Fruit fly (Drosophila melanogaster) whole organism, embryonic: ENCODE measurements around the gene CG31495.

Source experiments
- Adf1 ChIP-seq: fragments of 200-800 bp; sonication (Bioruptor generic); IDR thresholded peaks from 2 replicates; pipeline ENCODE4 v1.3.6; 2022; ENCODE audit warnings: missing biosample characterization, missing genetic modification characterization
- Atf-2 ChIP-seq: fragments of 200-800 bp; sonication (Bioruptor generic); optimal IDR thresholded peaks from 2 replicates; lab custom pipeline; 2016; ENCODE audit warnings: missing biosample characterization, missing genetic modification characterization
- Bdp1 ChIP-seq: fragments of 200-800 bp; sonication (Bioruptor generic); optimal IDR thresholded peaks from 3 replicates; lab custom pipeline; 2016; ENCODE audit warnings: missing biosample characterization, missing genetic modification characterization
- CG10366 ChIP-seq: fragments of 200-800 bp; sonication (Bioruptor generic); IDR thresholded peaks from 2 replicates; pipeline ENCODE4 v1.3.6; 2022; ENCODE audit warnings: missing biosample characterization, missing genetic modification characterization
- CG10654 ChIP-seq: fragments of 200-800 bp; sonication (Bioruptor generic); optimal IDR thresholded peaks from 2 replicates; lab custom pipeline; 2016; ENCODE audit warnings: missing biosample characterization, missing genetic modification characterization
- CG12219 ChIP-seq: fragments of 200-800 bp; sonication (Bioruptor generic); optimal IDR thresholded peaks from 3 replicates; lab custom pipeline; 2018; ENCODE audit warnings: missing biosample characterization, mild to moderate bottlenecking, missing genetic modification characterization
- CG12236 ChIP-seq: fragments of 200-800 bp; sonication (Bioruptor generic); optimal IDR thresholded peaks from 2 replicates; lab custom pipeline; 2016; ENCODE audit warnings: missing biosample characterization, missing genetic modification characterization
- CG12769 ChIP-seq: fragments of 200-800 bp; sonication (Bioruptor generic); optimal IDR thresholded peaks from 2 replicates; lab custom pipeline; 2019; ENCODE audit warnings: missing biosample characterization, mild to moderate bottlenecking, missing genetic modification characterization, moderate library complexity
- CG14667 ChIP-seq: fragments of 200-800 bp; sonication (Bioruptor generic); IDR thresholded peaks from 2 replicates; pipeline ENCODE4 v1.3.6; 2022; ENCODE audit warnings: missing biosample characterization, missing genetic modification characterization
- CG15011 ChIP-seq: fragments of 200-800 bp; sonication (Bioruptor generic); optimal IDR thresholded peaks from 3 replicates; lab custom pipeline; 2018; ENCODE audit warnings: missing biosample characterization, mild to moderate bottlenecking, missing genetic modification characterization
- CG17802 ChIP-seq: fragments of 200-800 bp; sonication (Bioruptor generic); optimal IDR thresholded peaks from 2 replicates; lab custom pipeline; 2018; ENCODE audit warnings: missing biosample characterization, mild to moderate bottlenecking, missing genetic modification characterization, moderate library complexity
- CG2116 ChIP-seq: fragments of 200-800 bp; sonication (Bioruptor generic); optimal IDR thresholded peaks from 3 replicates; lab custom pipeline; 2018; ENCODE audit warnings: missing biosample characterization, mild to moderate bottlenecking, missing genetic modification characterization
- CG30020 ChIP-seq: fragments of 200-800 bp; optimal IDR thresholded peaks from 2 replicates; lab custom pipeline; 2019; ENCODE audit warnings: missing biosample characterization, mild to moderate bottlenecking, missing genetic modification characterization, moderate library complexity
- CG3163 ChIP-seq: fragments of 200-800 bp; sonication (Bioruptor generic); optimal IDR thresholded peaks from 3 replicates; lab custom pipeline; 2016; ENCODE audit warnings: missing biosample characterization, missing genetic modification characterization
- CG32767 ChIP-seq: fragments of 200-800 bp; sonication (Bioruptor generic); IDR thresholded peaks from 2 replicates; pipeline ENCODE4 v1.3.6; 2022; ENCODE audit warnings: missing biosample characterization, missing genetic modification characterization
- CG32772 ChIP-seq: fragments of 200-800 bp; sonication (Bioruptor generic); IDR thresholded peaks from 2 replicates; pipeline ENCODE4 v1.3.6; 2022; ENCODE audit warnings: missing biosample characterization, missing genetic modification characterization
- CG34224 ChIP-seq: fragments of 200-800 bp; sonication (Bioruptor generic); IDR thresholded peaks from 3 replicates; pipeline ENCODE4 v1.3.6; 2022; ENCODE audit warnings: missing biosample characterization, missing genetic modification characterization; ENCODE audit not compliant: partially characterized antibody
- CG34376 ChIP-seq: fragments of 200-800 bp; sonication (Bioruptor generic); optimal IDR thresholded peaks from 2 replicates; lab custom pipeline; 2018; ENCODE audit warnings: missing biosample characterization, mild to moderate bottlenecking, missing genetic modification characterization
- CG4360 ChIP-seq: fragments of 200-800 bp; sonication (Bioruptor generic); IDR thresholded peaks from 2 replicates; pipeline ENCODE4 v1.3.6; 2022; ENCODE audit warnings: missing biosample characterization, missing genetic modification characterization
- CG7271 ChIP-seq: fragments of 200-800 bp; sonication (Bioruptor generic); optimal IDR thresholded peaks from 2 replicates; lab custom pipeline; 2018; ENCODE audit warnings: missing biosample characterization, mild to moderate bottlenecking, missing genetic modification characterization, moderate library complexity
- CG7372 ChIP-seq: fragments of 200-800 bp; sonication (Bioruptor generic); IDR thresholded peaks from 2 replicates; pipeline ENCODE4 v1.3.6; 2022; ENCODE audit warnings: missing biosample characterization, missing genetic modification characterization
- CG7745 ChIP-seq: fragments of 200-800 bp; sonication (Bioruptor generic); optimal IDR thresholded peaks from 2 replicates; lab custom pipeline; 2018; ENCODE audit warnings: missing biosample characterization, mild to moderate bottlenecking, missing genetic modification characterization, moderate library complexity
- CG9437 ChIP-seq: fragments of 200-800 bp; sonication (Bioruptor generic); optimal IDR thresholded peaks from 2 replicates; lab custom pipeline; 2018; ENCODE audit warnings: missing biosample characterization, mild to moderate bottlenecking, missing genetic modification characterization
- Dip2 ChIP-seq: fragments of 200-800 bp; sonication (Bioruptor generic); IDR thresholded peaks from 2 replicates; pipeline ENCODE4 v1.3.6; 2022; ENCODE audit warnings: missing biosample characterization, missing genetic modification characterization
- Dp ChIP-seq: fragments of 200-800 bp; sonication (Bioruptor generic); optimal IDR thresholded peaks from 2 replicates; lab custom pipeline; 2018; ENCODE audit warnings: missing biosample characterization, mild to moderate bottlenecking, missing genetic modification characterization, moderate library complexity
- Elba2 ChIP-seq: fragments of 200-800 bp; sonication (Bioruptor generic); optimal IDR thresholded peaks from 3 replicates; lab custom pipeline; 2016; ENCODE audit warnings: missing biosample characterization, missing genetic modification characterization
- HLH3B ChIP-seq: fragments of 200-800 bp; sonication (Bioruptor generic); IDR thresholded peaks from 2 replicates; pipeline ENCODE4 v1.3.6; 2022; ENCODE audit warnings: missing biosample characterization, missing genetic modification characterization
- Hr39 ChIP-seq: fragments of >200 bp; optimal IDR thresholded peaks from 2 replicates; lab custom pipeline; 2017
- Lim3 ChIP-seq: fragments of 200-800 bp; sonication (Bioruptor generic); IDR thresholded peaks from 2 replicates; pipeline ENCODE4 v1.3.6; 2022; ENCODE audit warnings: missing biosample characterization, missing genetic modification characterization
- Med ChIP-seq: fragments of 200-800 bp; sonication (Bioruptor generic); peaks from one replicate; lab custom pipeline; 2016; ENCODE audit warnings: missing biosample characterization, missing genetic modification characterization, mild to moderate bottlenecking, inconsistent platforms, moderate library complexity
- Mrtf ChIP-seq: fragments of 200-800 bp; sonication (Bioruptor generic); IDR thresholded peaks from 3 replicates; pipeline ENCODE4 v1.3.6; 2022; ENCODE audit warnings: missing biosample characterization, missing genetic modification characterization
- NfI ChIP-seq: fragments of 200-800 bp; sonication (Bioruptor generic); optimal IDR thresholded peaks from 3 replicates; lab custom pipeline; 2018; ENCODE audit warnings: missing biosample characterization, mild to moderate bottlenecking, missing genetic modification characterization, moderate library complexity
- al ChIP-seq: fragments of 200-800 bp; sonication (Bioruptor generic); IDR thresholded peaks from 2 replicates; pipeline ENCODE4 v1.3.6; 2022; ENCODE audit warnings: missing biosample characterization, missing genetic modification characterization
- amos ChIP-seq: fragments of 200-800 bp; sonication (Bioruptor generic); IDR thresholded peaks from 2 replicates; pipeline ENCODE4 v1.3.6; 2022; ENCODE audit warnings: missing biosample characterization, missing genetic modification characterization; ENCODE audit not compliant: partially characterized antibody
- ap ChIP-seq: fragments of 200-800 bp; sonication (Bioruptor generic); IDR thresholded peaks from 2 replicates; pipeline ENCODE4 v1.3.6; 2022; ENCODE audit warnings: missing biosample characterization, missing genetic modification characterization
- bigmax ChIP-seq: fragments of 200-800 bp; sonication (Bioruptor generic); optimal IDR thresholded peaks from 2 replicates; lab custom pipeline; 2018; ENCODE audit warnings: missing biosample characterization, mild to moderate bottlenecking, missing genetic modification characterization
- bsh ChIP-seq, 2 experiments: fragments of 200-800 bp; sonication (Bioruptor generic); optimal IDR thresholded peaks; 2 replicates each; lab custom pipeline; 2017 to 2018; ENCODE audit warnings: mild to moderate bottlenecking in 2 of 2, missing biosample characterization in 2 of 2, missing genetic modification characterization in 2 of 2, moderate library complexity in 1 of 2
- dm ChIP-seq: fragments of 200-800 bp; sonication (Bioruptor generic); optimal IDR thresholded peaks from 3 replicates; lab custom pipeline; 2016; ENCODE audit warnings: missing biosample characterization, missing genetic modification characterization
- ems ChIP-seq: fragments of 200-800 bp; sonication (Bioruptor generic); optimal IDR thresholded peaks from 3 replicates; lab custom pipeline; 2016; ENCODE audit warnings: missing biosample characterization, missing genetic modification characterization
- fd64A ChIP-seq: fragments of 200-800 bp; sonication (Bioruptor generic); optimal IDR thresholded peaks from 3 replicates; lab custom pipeline; 2018; ENCODE audit warnings: missing biosample characterization, mild to moderate bottlenecking, missing genetic modification characterization
- fu2 ChIP-seq: fragments of 200-800 bp; sonication (Bioruptor generic); optimal IDR thresholded peaks from 2 replicates; lab custom pipeline; 2016; ENCODE audit warnings: missing biosample characterization, missing genetic modification characterization
- gcm2 ChIP-seq: fragments of 200-800 bp; sonication (Bioruptor generic); optimal IDR thresholded peaks from 2 replicates; lab custom pipeline; 2016; ENCODE audit warnings: missing biosample characterization, missing genetic modification characterization
- grau ChIP-seq: fragments of 200-800 bp; optimal IDR thresholded peaks from 3 replicates; lab custom pipeline; 2019; ENCODE audit warnings: missing biosample characterization, mild to moderate bottlenecking, missing genetic modification characterization, moderate library complexity
- gsb-n ChIP-seq: fragments of 200-800 bp; sonication (Bioruptor generic); optimal IDR thresholded peaks from 3 replicates; lab custom pipeline; 2018; ENCODE audit warnings: missing biosample characterization, mild to moderate bottlenecking, missing genetic modification characterization
- ken ChIP-seq: fragments of 200-800 bp; sonication (Bioruptor generic); IDR thresholded peaks from 3 replicates; pipeline ENCODE4 v1.3.6; 2022; ENCODE audit warnings: missing biosample characterization, missing genetic modification characterization
- mld ChIP-seq: fragments of 200-800 bp; sonication (Bioruptor generic); IDR thresholded peaks from 3 replicates; pipeline ENCODE4 v1.3.6; 2022; ENCODE audit warnings: missing biosample characterization, missing genetic modification characterization; ENCODE audit not compliant: partially characterized antibody
- phol ChIP-seq: fragments of 200-800 bp; sonication (Bioruptor generic); optimal IDR thresholded peaks from 3 replicates; lab custom pipeline; 2018; ENCODE audit warnings: missing biosample characterization, mild to moderate bottlenecking, missing genetic modification characterization, moderate library complexity
- sens ChIP-seq: fragments of 200-800 bp; sonication (Bioruptor generic); peaks from one replicate; lab custom pipeline; 2016; ENCODE audit warnings: missing biosample characterization, missing genetic modification characterization
- sug ChIP-seq: fragments of 200-800 bp; optimal IDR thresholded peaks from 2 replicates; lab custom pipeline; 2019; ENCODE audit warnings: missing biosample characterization, mild to moderate bottlenecking, missing genetic modification characterization, moderate library complexity
- tup ChIP-seq: fragments of 200-800 bp; sonication (Bioruptor generic); optimal IDR thresholded peaks from 2 replicates; lab custom pipeline; 2016; ENCODE audit warnings: missing biosample characterization, mild to moderate bottlenecking, missing genetic modification characterization, moderate library complexity

CG31495 gene

dm6 chr3R:13793105-13793978, 46.4 kb downstream of the CG31495 start (continued):
- TF ChIP-seq ems (GFP tag; lab: Kevin White, UChicago), result no peak
- no peak for TF ChIP-seq Bdp1 (GFP tag; lab: Kevin White, UChicago)
- TF ChIP-seq CG15011, result no peak
- no peak for TF ChIP-seq dm (GFP tag; lab: Kevin White, UChicago)
- TF ChIP-seq CG34224 (GFP tag; lab: Robert Waterston, UW), result no peak
- TF ChIP-seq CG9437 (GFP tag; lab: Kevin White, UChicago), result no peak
- TF ChIP-seq HLH3B (GFP tag; lab: Robert Waterston, UW), result peak; percentile 59
- no peak for TF ChIP-seq mld (GFP tag; lab: Robert Waterston, UW)
- no peak for TF ChIP-seq CG32767 (GFP tag; lab: Robert Waterston, UW)
- no peak for TF ChIP-seq CG12236 (GFP tag; lab: Kevin White, UChicago)
- TF ChIP-seq ken (GFP tag; lab: Robert Waterston, UW), result no peak; the same call in 2 of the 3 replicates
- no peak for TF ChIP-seq sug (tag; lab: Kevin White, UChicago)
- TF ChIP-seq Hr39 (lab: Kevin White, UChicago), result no peak
- no peak for TF ChIP-seq CG12769 (tag; lab: Kevin White, UChicago)
- TF ChIP-seq grau (tag; lab: Kevin White, UChicago), result peak; percentile 41
- TF ChIP-seq Atf-2 (GFP tag; lab: Kevin White, UChicago), result no peak
- TF ChIP-seq CG12219 (GFP tag; lab: Kevin White, UChicago), result no peak
- no peak for TF ChIP-seq al (GFP tag; lab: Robert Waterston, UW)
- peak; percentile 29; the same call in 1 of the 2 replicates for TF ChIP-seq ap (GFP tag; lab: Robert Waterston, UW)
- no peak for TF ChIP-seq CG3163 (GFP tag; lab: Kevin White, UChicago)
- TF ChIP-seq CG10366, result peak; percentile 36; the same call in 1 of the 2 replicates
- TF ChIP-seq gsb-n (tag; lab: Kevin White, UChicago), result peak; percentile 41
- TF ChIP-seq fd64A, result no peak
- TF ChIP-seq phol (tag; lab: Kevin White, UChicago), result peak; percentile 63
- no peak for TF ChIP-seq Dp (GFP tag; lab: Kevin White, UChicago)
- no peak for TF ChIP-seq Lim3 (GFP tag; lab: Robert Waterston, UW)
- TF ChIP-seq Dip2 (GFP tag; lab: Robert Waterston, UW), result no peak
- no peak for TF ChIP-seq CG7372
- TF ChIP-seq CG7745, result no peak
- TF ChIP-seq Elba2 (GFP tag; lab: Kevin White, UChicago), result no peak
- no peak for TF ChIP-seq amos (GFP tag; lab: Robert Waterston, UW)
- TF ChIP-seq Adf1 (GFP tag; lab: Robert Waterston, UW), result no peak
- TF ChIP-seq Med, result peak; percentile 52
- no peak for TF ChIP-seq bigmax (GFP tag; lab: Kevin White, UChicago)
- peak; percentile 29; the same call in 1 of the 2 replicates for TF ChIP-seq CG32772 (GFP tag; lab: Robert Waterston, UW)
- no peak for TF ChIP-seq CG14667 (GFP tag; lab: Robert Waterston, UW)
- no peak for TF ChIP-seq CG30020 (tag; lab: Kevin White, UChicago)
- TF ChIP-seq NfI (GFP tag; lab: Kevin White, UChicago), result peak; percentile 2
- TF ChIP-seq Mrtf (GFP tag; lab: Robert Waterston, UW), result no peak
- no peak for TF ChIP-seq CG7271
- TF ChIP-seq fu2 (GFP tag; lab: Kevin White, UChicago), result no peak
- no peak for TF ChIP-seq gcm2 (GFP tag; lab: Kevin White, UChicago)
- TF ChIP-seq CG34376 (GFP tag; lab: Kevin White, UChicago), result no peak
- TF ChIP-seq CG17802 (tag; lab: Kevin White, UChicago), result no peak
- TF ChIP-seq CG4360 (GFP tag; lab: Robert Waterston, UW), result no peak
- no peak for TF ChIP-seq CG10654 (GFP tag; lab: Kevin White, UChicago)
- TF ChIP-seq sens, result peak; percentile 93
- TF ChIP-seq CG2116, result no peak
- peak in 1 of 2 experiments; percentile 86 for TF ChIP-seq bsh (GFP tag; optimal IDR thresholded peaks at IDR 0.05; lab: Kevin White, UChicago)
- no peak for TF ChIP-seq tup (GFP tag; lab: Kevin White, UChicago)
